Worm (Caenorhabditis elegans) whole organism, L3 larva: ENCODE data around the gene F16G10.9.

Source experiments
- ama-1 ChIP-seq: fragments of 150-350 bp; optimal IDR thresholded peaks from 2 replicates; lab custom pipeline; 2018
- ceh-9 ChIP-seq: sonication (generic microtip); optimal IDR thresholded peaks from 2 replicates; lab custom pipeline; 2018; ENCODE audit warnings: missing biosample characterization, missing genetic modification characterization
- egl-27 ChIP-seq: sonication (generic microtip); optimal IDR thresholded peaks from 4 replicates; lab custom pipeline; 2017; ENCODE audit warnings: missing biosample characterization, missing genetic modification reagents, missing genetic modification characterization
- elt-3 ChIP-seq, 3 experiments: fragments of 150-350 bp in 1 of 3; sonication (generic microtip) in 2 of 3; optimal IDR thresholded peaks; 2 replicates in 2 of 3; 4 replicates in 1 of 3; lab custom pipeline; 2014 to 2017; ENCODE audit warnings: missing biosample characterization in 3 of 3, missing genetic modification characterization in 3 of 3
- eor-1 ChIP-seq, 2 experiments: fragments of 150-350 bp; optimal IDR thresholded peaks; 2 replicates each; lab custom pipeline; 2014 to 2018; ENCODE audit warnings: missing biosample characterization in 2 of 2, missing genetic modification characterization in 2 of 2
- fos-1 ChIP-seq: fragments of 150-350 bp; optimal IDR thresholded peaks from 2 replicates; lab custom pipeline; 2014; ENCODE audit warnings: missing biosample characterization, missing genetic modification characterization
- hmg-11 ChIP-seq: sonication (generic microtip); optimal IDR thresholded peaks from 2 replicates; lab custom pipeline; 2016; ENCODE audit warnings: missing genetic modification characterization, missing compliant biosample characterization
- jun-1 ChIP-seq: fragments of 150-350 bp; optimal IDR thresholded peaks from 2 replicates; lab custom pipeline; 2014; ENCODE audit warnings: missing biosample characterization, missing genetic modification reagents, missing genetic modification characterization
- lin-15B ChIP-seq: fragments of 150-350 bp; optimal IDR thresholded peaks from 2 replicates; lab custom pipeline; 2014; ENCODE audit warnings: missing biosample characterization, missing genetic modification characterization
- mdl-1 ChIP-seq: fragments of 150-350 bp; optimal IDR thresholded peaks from 2 replicates; lab custom pipeline; 2014; ENCODE audit warnings: missing biosample characterization, missing genetic modification characterization
- nhr-28 ChIP-seq: fragments of 150-350 bp; optimal IDR thresholded peaks from 2 replicates; lab custom pipeline; 2014; ENCODE audit warnings: missing biosample characterization, missing genetic modification characterization
- nhr-76 ChIP-seq: fragments of 150-350 bp; sonication (generic microtip); optimal IDR thresholded peaks from 5 replicates; lab custom pipeline; 2014; ENCODE audit warnings: missing biosample characterization, missing genetic modification characterization
- pha-4 ChIP-seq: fragments of 150-350 bp; optimal IDR thresholded peaks from 2 replicates; lab custom pipeline; 2014; ENCODE audit warnings: missing biosample characterization, missing genetic modification reagents, missing genetic modification characterization
- tbx-2 ChIP-seq: sonication (generic microtip); optimal IDR thresholded peaks from 2 replicates; lab custom pipeline; 2016; ENCODE audit warnings: mild to moderate bottlenecking, missing genetic modification characterization, missing compliant biosample characterization

ce11 chrII:2335572-2335971 lies 49.8 kb downstream of the F16G10.9 start, which contains the start of gene F43C11.7:
- TF ChIP-seq ama-1 (lab: Kevin White, UChicago) (no peak), nhr-76 (tag; lab: Kevin White, UChicago) (no peak), lin-15B (tag; lab: Kevin White, UChicago) (no peak), jun-1 (tag; lab: Kevin White, UChicago) (no peak), pha-4 (peak; percentile 51), hmg-11 (no peak), fos-1 (tag; lab: Kevin White, UChicago) (no peak), tbx-2 (no peak), mdl-1 (tag; lab: Kevin White, UChicago) (no peak), ceh-9 (tag; lab: Kevin White, UChicago) (no peak), eor-1 (tag; optimal IDR thresholded peaks at IDR 0.05; lab: Kevin White, UChicago) (no peak), egl-27 (tag; lab: Kevin White, UChicago) (no peak), elt-3 (tag; optimal IDR thresholded peaks at IDR 0.05; lab: Kevin White, UChicago) (no peak), nhr-28 (tag; lab: Kevin White, UChicago) (no peak)
